Fruit fly (Drosophila melanogaster): ENCODE results near the gene Sce.

DNA sequence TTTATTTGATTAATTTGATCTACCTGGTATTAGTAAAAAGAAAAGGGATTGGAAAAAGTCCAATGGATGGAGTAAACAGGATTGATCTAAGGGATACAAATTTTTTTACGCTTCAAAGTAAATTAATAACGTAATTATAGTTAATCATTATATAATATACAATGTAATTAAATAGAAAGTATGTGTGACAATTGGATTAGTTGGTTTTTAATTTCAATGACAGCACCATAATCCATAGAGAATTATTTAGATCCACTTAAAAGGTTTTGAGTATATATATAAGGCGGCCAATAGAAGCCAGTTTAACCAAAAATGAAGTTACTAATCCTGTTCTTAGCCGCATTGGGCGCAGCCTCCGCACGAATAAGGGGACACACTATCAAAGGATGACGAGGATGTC is 12.8 kb upstream of the Sce start, which contains the start of gene Acp98AB:
- TF ChIP-seq CTCF (optimal IDR thresholded peaks at IDR 0.05) (no peak), CG8478 (optimal IDR thresholded peaks at IDR 0.05) (no peak)

Data from S2 (cell line).